Fruit fly (Drosophila melanogaster) whole organism, wandering third instar larva: ENCODE data around the gene ttm50.

Experiments
- Hr78 ChIP-seq: fragments of >200 bp; optimal IDR thresholded peaks from 2 replicates; lab custom pipeline; 2017; ENCODE audit warnings: missing biosample characterization, missing genetic modification characterization
- Hr83 ChIP-seq: fragments of 200-300 bp; sonication (Bioruptor generic); optimal IDR thresholded peaks from 2 replicates; lab custom pipeline; 2016; ENCODE audit warnings: missing biosample characterization, mild to moderate bottlenecking, missing genetic modification characterization, moderate library complexity; ENCODE audit not compliant: poor library complexity, severe bottlenecking
- Jra ChIP-seq: sonication (Bioruptor generic); optimal IDR thresholded peaks from 2 replicates; lab custom pipeline; 2016; ENCODE audit warnings: missing biosample characterization, missing genetic modification characterization
- OdsH ChIP-seq: fragments of 200-800 bp; sonication (Bioruptor generic); optimal IDR thresholded peaks from 2 replicates; lab custom pipeline; 2016; ENCODE audit warnings: missing biosample characterization, mild to moderate bottlenecking, missing genetic modification characterization
- Rel ChIP-seq, 2 experiments: fragments of 200-800 bp; sonication (Bioruptor generic) in 1 of 2; optimal IDR thresholded peaks; 2 replicates in 1 of 2; 3 replicates in 1 of 2; lab custom pipeline; 2016 to 2019; ENCODE audit warnings: mild to moderate bottlenecking in 2 of 2, missing biosample characterization in 2 of 2, missing genetic modification characterization in 2 of 2, moderate library complexity in 1 of 2
- br ChIP-seq: fragments of 200-800 bp; sonication (Bioruptor generic); optimal IDR thresholded peaks from 2 replicates; lab custom pipeline; 2016; ENCODE audit warnings: missing biosample characterization, missing genetic modification characterization
- dl ChIP-seq, 2 experiments: fragments of 175-275, 200-275 bp in 1 of 2; fragments of 200-275 bp in 1 of 2; sonication (Bioruptor generic); optimal IDR thresholded peaks; lab custom pipeline; 2018; ENCODE audit warnings: mild to moderate bottlenecking in 2 of 2, missing biosample characterization in 2 of 2, missing genetic modification characterization in 2 of 2, moderate library complexity in 2 of 2; ENCODE audit not compliant: partially characterized antibody in 2 of 2, insufficient read depth in 1 of 2
- h ChIP-seq: fragments of 200-800 bp; sonication (Bioruptor generic); optimal IDR thresholded peaks from 3 replicates; lab custom pipeline; 2016; ENCODE audit warnings: missing biosample characterization, mild to moderate bottlenecking, missing genetic modification characterization
- lola ChIP-seq: fragments of >200 bp; optimal IDR thresholded peaks from 2 replicates; lab custom pipeline; 2017; ENCODE audit warnings: missing biosample characterization, missing genetic modification characterization
- psq ChIP-seq: fragments of 200-800 bp; sonication (Bioruptor generic); optimal IDR thresholded peaks from 3 replicates; lab custom pipeline; 2017; ENCODE audit warnings: missing biosample characterization, mild to moderate bottlenecking, missing genetic modification characterization, moderate library complexity
- sv ChIP-seq: fragments of 200-800 bp; sonication (Bioruptor generic); optimal IDR thresholded peaks from 3 replicates; lab custom pipeline; 2016; ENCODE audit warnings: missing biosample characterization, missing genetic modification characterization

DNA sequence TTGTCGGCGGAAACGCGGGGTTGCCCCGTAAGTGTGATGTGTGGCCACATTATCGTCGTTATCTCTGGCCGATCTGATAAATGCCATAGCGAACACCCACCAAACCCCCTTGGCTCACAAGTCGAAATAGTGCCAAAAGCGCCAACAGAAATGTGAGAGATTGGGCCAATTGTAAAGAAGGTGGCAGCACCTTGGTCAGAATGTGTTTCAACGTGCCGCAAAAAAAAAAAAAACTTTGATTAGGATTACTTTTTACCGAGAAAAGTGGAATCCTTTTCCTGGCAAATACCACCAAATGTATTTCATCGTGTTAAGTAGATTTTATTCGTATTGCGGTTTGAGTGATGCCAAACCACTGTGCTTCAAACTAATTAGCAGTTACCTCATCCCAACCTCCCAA, 11.0 kb upstream of the ttm50 start:
- no peak for TF ChIP-seq Hr78
- no peak for TF ChIP-seq dl (GFP tag; optimal IDR thresholded peaks at IDR 0.05; lab: Kevin White, UChicago; ENCODE audit: insufficient read depth in 1 of 2, partially characterized antibody in 2 of 2)
- TF ChIP-seq Rel (GFP tag; optimal IDR thresholded peaks at IDR 0.05; lab: Kevin White, UChicago), result no peak
- no peak for TF ChIP-seq Rel (tag; optimal IDR thresholded peaks at IDR 0.05; lab: Kevin White, UChicago)
- TF ChIP-seq psq (GFP tag; lab: Kevin White, UChicago), result peak; percentile 31
- peak; percentile 72 for TF ChIP-seq h (GFP tag; lab: Kevin White, UChicago)
- no peak for TF ChIP-seq lola
- TF ChIP-seq br (GFP tag; lab: Kevin White, UChicago), result peak; percentile 54
- no peak for TF ChIP-seq Jra (GFP tag; lab: Kevin White, UChicago)
- TF ChIP-seq Hr83 (GFP tag; lab: Kevin White, UChicago), result no peak
- TF ChIP-seq OdsH (GFP tag; lab: Kevin White, UChicago), result peak; percentile 54
- TF ChIP-seq sv (GFP tag; lab: Kevin White, UChicago), result peak; percentile 62
